Fruit fly (Drosophila melanogaster) whole organism, pupa: ENCODE data around the gene PlexA.

Experiments used
- CG17806 ChIP-seq: fragments of 200-800 bp; sonication (Bioruptor generic); optimal IDR thresholded peaks from 2 replicates; lab custom pipeline; 2018; ENCODE audit warnings: missing biosample characterization, mild to moderate bottlenecking, missing genetic modification characterization, moderate library complexity
- CG4496 ChIP-seq: fragments of 200-800 bp; sonication (Bioruptor generic); IDR thresholded peaks from 3 replicates; pipeline ENCODE4 v1.3.6; 2022; ENCODE audit warnings: missing biosample characterization, missing genetic modification characterization
- fd96Ca ChIP-seq: fragments of 200-800 bp; sonication (Bioruptor generic); IDR thresholded peaks from 3 replicates; pipeline ENCODE4 v1.3.6; 2022; ENCODE audit warnings: missing biosample characterization, missing genetic modification characterization

DNA sequence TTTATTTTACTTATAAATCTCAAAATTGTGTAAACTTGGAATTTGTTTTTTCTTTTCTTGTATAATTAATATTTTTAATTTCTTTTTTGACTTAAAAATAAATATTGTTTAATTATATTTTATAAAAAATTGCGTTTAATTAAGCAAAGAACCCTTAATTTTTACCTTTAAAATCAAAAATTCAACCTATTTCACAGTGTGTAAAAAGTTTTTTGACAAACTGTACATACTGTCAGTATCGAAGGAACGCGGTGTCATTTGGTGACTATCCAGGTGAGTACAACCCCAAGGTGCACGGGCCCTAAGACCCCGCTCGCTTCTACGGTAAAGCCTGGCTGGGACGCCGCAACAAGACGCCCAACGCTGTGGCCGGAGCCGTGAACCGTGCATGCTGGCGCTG lies 50.3 kb downstream of the PlexA start:
- no peak for TF ChIP-seq fd96Ca (GFP tag; lab: Robert Waterston, UW)
- TF ChIP-seq CG17806 (tag; lab: Kevin White, UChicago), result no peak
- no peak for TF ChIP-seq CG4496 (GFP tag; lab: Robert Waterston, UW)
